Worm (Caenorhabditis elegans) whole organism, midembryonic: Measurements from ENCODE around the gene C16C4.1.
"Not testable (repeated sequence)": the region's sequence is repeated elsewhere in the genome, so short reads cannot be mapped to it uniquely, and the experiment has no call there.

Experiments used
- T22C8.4 ChIP-seq: fragments of 200-800 bp; sonication (Bioruptor generic); IDR thresholded peaks from 2 replicates; pipeline ENCODE4 v1.3.6; 2022; ENCODE audit warnings: missing genetic modification characterization, missing compliant biosample characterization
- cog-1 ChIP-seq: sonication (generic microtip); optimal IDR thresholded peaks from 2 replicates; lab custom pipeline; 2016; ENCODE audit warnings: missing genetic modification characterization, missing compliant biosample characterization
- flt-1 ChIP-seq: fragments of 200-800 bp; sonication (Bioruptor generic); IDR thresholded peaks from 2 replicates; pipeline ENCODE4 v1.3.6; 2022; ENCODE audit warnings: missing genetic modification characterization, missing compliant biosample characterization
- klf-2 ChIP-seq: fragments of 200-800 bp; sonication (Bioruptor generic); conservative IDR thresholded peaks from 2 replicates; pipeline ENCODE4 v1.3.6; 2022; ENCODE audit warnings: missing genetic modification reagents, missing genetic modification characterization, missing compliant biosample characterization
- med-1 ChIP-seq: sonication (generic microtip); optimal IDR thresholded peaks from 2 replicates; lab custom pipeline; 2017; ENCODE audit warnings: missing genetic modification characterization, mild to moderate bottlenecking, missing compliant biosample characterization, antibody characterized with exemption, missing genetic modification reagents; ENCODE audit not compliant: insufficient read depth
- ref-1 ChIP-seq: fragments of 200-800 bp; sonication (Bioruptor generic); conservative IDR thresholded peaks from 2 replicates; pipeline ENCODE4 v1.3.6; 2022; ENCODE audit warnings: missing genetic modification reagents, missing genetic modification characterization, missing compliant biosample characterization
- tab-1 ChIP-seq: fragments of 200-800 bp; sonication (Bioruptor generic); IDR thresholded peaks from 2 replicates; pipeline ENCODE4 v1.3.6; 2022; ENCODE audit warnings: missing genetic modification characterization, missing compliant biosample characterization
- ztf-23 ChIP-seq: fragments of 200-800 bp; sonication (Bioruptor generic); IDR thresholded peaks from 2 replicates; pipeline ENCODE4 v1.3.6; 2022; ENCODE audit warnings: missing genetic modification reagents, missing genetic modification characterization, missing compliant biosample characterization
- ztf-29 ChIP-seq: fragments of 200-800 bp; sonication (Bioruptor generic); IDR thresholded peaks from 2 replicates; pipeline ENCODE4 v1.3.6; 2022; ENCODE audit warnings: missing genetic modification reagents, missing genetic modification characterization, missing compliant biosample characterization

The C16C4.1 gene

ce11 chrII:1893912-1894311, at the start of gene C16C4.1:
Gene C16C4.1 (plus strand): TSS chrII:1894212.
- TF ChIP-seq ref-1 (GFP tag; lab: Robert Waterston, UW), result no peak

DNA sequence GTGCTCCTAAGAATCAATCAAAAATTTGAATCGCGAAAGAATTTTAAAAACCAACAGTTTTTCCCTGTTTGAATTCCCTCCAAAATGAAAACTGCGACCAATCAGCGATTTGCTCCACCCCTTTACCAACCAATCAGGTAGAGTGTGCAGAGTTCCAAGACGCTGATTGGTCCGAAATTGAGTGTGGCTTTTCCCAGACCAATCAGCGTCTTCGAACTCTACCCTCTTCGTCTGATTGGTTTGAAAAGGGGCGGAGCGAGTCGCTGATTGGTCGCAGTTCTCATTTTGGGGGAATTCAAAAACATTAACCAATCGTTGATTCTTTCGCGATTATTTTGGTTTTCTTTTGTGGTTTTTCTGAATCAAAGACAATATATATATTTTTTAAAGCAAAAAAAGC, 49.5 kb upstream of the C16C4.1 start:
- TF ChIP-seq cog-1 (tag; lab: Kevin White, UChicago), result no peak
- no peak for TF ChIP-seq ztf-29
- no peak for TF ChIP-seq flt-1 (GFP tag; lab: Robert Waterston, UW)
- no peak for TF ChIP-seq ref-1 (GFP tag; lab: Robert Waterston, UW)
- no peak for TF ChIP-seq med-1 (GFP tag; lab: Kevin White, UChicago)
- TF ChIP-seq ztf-23 (GFP tag; lab: Robert Waterston, UW), result no peak
- no peak for TF ChIP-seq tab-1 (GFP tag; lab: Robert Waterston, UW)
- no peak for TF ChIP-seq klf-2
- TF ChIP-seq T22C8.4, result no peak

DNA sequence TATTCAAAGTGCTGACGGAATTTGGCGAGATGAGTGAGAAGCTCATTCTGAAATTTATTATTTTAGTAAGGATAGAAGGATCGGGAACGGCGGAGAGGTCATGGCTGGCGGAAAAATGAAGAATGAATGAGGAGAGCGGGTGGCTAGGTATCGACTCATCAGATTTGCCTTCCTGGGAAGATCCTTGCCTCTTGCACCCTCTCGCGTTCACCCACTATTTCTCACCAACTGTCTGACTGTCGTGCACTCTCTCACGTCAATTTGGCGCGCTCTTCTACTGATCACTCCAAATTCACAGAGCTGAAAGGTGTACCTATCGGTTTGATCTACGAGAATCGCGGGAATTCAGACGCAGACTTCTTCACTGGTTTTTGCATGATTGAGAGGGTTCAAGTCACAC, 45.9 kb upstream of the C16C4.1 start, which contains the start of gene fbxb-97:
fbxb-97 (minus strand) TSS at position 53 of the 400 bp plus-strand sequence.
- TF ChIP-seq med-1 (GFP tag; lab: Kevin White, UChicago) (no peak), cog-1 (tag; lab: Kevin White, UChicago) (no peak), ztf-29 (no peak), tab-1 (GFP tag; lab: Robert Waterston, UW) (no peak), klf-2 (no peak)

DNA sequence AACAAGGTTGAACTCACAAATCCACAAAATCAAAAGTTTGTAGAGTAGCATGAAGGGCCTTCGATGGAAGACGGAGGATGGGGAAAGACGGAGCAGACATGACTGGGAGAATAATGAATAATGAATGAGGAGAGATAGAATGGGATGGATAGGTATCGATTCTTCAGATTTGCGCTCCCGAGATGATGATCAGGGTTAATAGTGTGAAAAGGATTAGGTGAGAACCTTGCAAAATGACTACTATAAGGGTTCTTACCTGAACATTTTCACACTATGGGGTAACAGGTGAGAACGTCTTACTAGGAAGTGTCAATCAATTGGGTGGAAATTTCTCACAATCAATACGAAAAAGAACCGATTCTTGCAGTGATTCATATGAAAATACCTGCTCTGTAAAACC, 43.7 kb upstream of the C16C4.1 start, which contains the start of gene fbxb-96:
fbxb-96 (minus strand) TSS at position 101 of the 400 bp plus-strand sequence.
- TF ChIP-seq flt-1 (GFP tag; lab: Robert Waterston, UW) (no peak), ref-1 (GFP tag; lab: Robert Waterston, UW) (no peak), ztf-23 (GFP tag; lab: Robert Waterston, UW) (no peak), med-1 (GFP tag; lab: Kevin White, UChicago) (no peak), klf-2 (no peak), T22C8.4 (no peak), tab-1 (GFP tag; lab: Robert Waterston, UW) (no peak), ztf-29 (no peak), cog-1 (tag; lab: Kevin White, UChicago) (no peak)

DNA sequence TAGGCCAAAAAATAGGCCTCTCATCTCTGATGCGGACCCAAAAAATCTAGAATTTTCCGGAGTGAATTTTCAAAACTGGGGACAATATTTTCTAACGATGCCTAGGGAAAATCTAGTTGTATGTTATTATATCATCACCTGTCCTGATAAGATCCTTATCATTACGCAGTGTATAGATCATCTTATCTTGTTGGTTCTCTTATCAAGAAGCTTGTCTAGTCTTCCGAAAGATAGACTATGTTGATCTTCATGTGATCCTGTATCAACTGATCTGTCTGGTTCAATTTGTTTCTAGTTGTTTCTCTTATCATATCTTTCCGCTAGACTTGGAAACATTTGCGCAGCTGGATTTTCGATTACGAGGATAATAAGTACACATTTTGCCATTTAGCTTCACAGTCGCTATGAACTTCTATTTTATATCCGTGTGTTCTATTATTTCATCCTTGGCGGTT, 43.1 kb upstream of the C16C4.1 start, which contains the start of gene C52E2.3:
C52E2.3 (plus strand) TSS at position 405 of the 455 bp plus-strand sequence.
- TF ChIP-seq ztf-29, result no peak
- TF ChIP-seq cog-1 (tag; lab: Kevin White, UChicago), result no peak
- TF ChIP-seq T22C8.4, result no peak
- no peak for TF ChIP-seq flt-1 (GFP tag; lab: Robert Waterston, UW)
- TF ChIP-seq klf-2, result no peak
- TF ChIP-seq ref-1 (GFP tag; lab: Robert Waterston, UW), result no peak
- TF ChIP-seq med-1 (GFP tag; lab: Kevin White, UChicago), result no peak
- no peak for TF ChIP-seq tab-1 (GFP tag; lab: Robert Waterston, UW)
- TF ChIP-seq ztf-23 (GFP tag; lab: Robert Waterston, UW), result no peak

- TF ChIP-seq med-1 (GFP tag; lab: Kevin White, UChicago), result no peak
- no peak for TF ChIP-seq tab-1 (GFP tag; lab: Robert Waterston, UW)
- TF ChIP-seq flt-1 (GFP tag; lab: Robert Waterston, UW), result no peak
- no peak for TF ChIP-seq klf-2
- TF ChIP-seq cog-1 (tag; lab: Kevin White, UChicago), result no peak
- no peak for TF ChIP-seq ztf-29
- TF ChIP-seq ref-1 (GFP tag; lab: Robert Waterston, UW), result no peak
- TF ChIP-seq ztf-23 (GFP tag; lab: Robert Waterston, UW), result no peak
Measured at ce11 chrII:1851716-1852115, 42.3 kb upstream of the C16C4.1 start.

ce11 chrII:1852503-1852902, 41.5 kb upstream of the C16C4.1 start, which contains the start of gene C52E2.2:
Gene C52E2.2 (plus strand): TSS chrII:1852803.
- no peak for TF ChIP-seq tab-1 (GFP tag; lab: Robert Waterston, UW)
- TF ChIP-seq flt-1 (GFP tag; lab: Robert Waterston, UW), result no peak
- TF ChIP-seq cog-1 (tag; lab: Kevin White, UChicago), result no peak
- no peak for TF ChIP-seq med-1 (GFP tag; lab: Kevin White, UChicago)
- TF ChIP-seq ref-1 (GFP tag; lab: Robert Waterston, UW), result no peak
- TF ChIP-seq klf-2, result no peak
- TF ChIP-seq ztf-29, result no peak
- no peak for TF ChIP-seq T22C8.4
- no peak for TF ChIP-seq ztf-23 (GFP tag; lab: Robert Waterston, UW)

DNA sequence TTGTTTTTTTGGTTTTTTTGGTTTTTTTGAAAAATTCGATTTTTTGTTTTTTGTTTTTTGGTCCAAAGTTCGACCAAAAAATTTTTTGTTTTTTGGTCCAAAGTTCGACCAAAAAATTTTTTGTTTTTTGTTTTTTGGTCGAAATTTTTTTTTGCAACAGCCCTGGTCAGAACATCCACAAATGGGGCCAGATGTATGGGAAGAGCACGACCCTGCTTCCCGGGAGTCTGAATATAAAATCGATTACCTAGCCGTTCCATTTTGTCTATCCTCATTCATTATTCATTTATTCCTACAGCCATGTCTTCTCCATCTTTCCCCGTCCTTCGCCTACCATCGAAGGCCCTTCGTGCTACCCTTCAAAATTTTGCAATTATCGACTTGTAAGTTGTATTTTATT, 39.9 kb upstream of the C16C4.1 start, which contains the start of gene fbxb-95:
fbxb-95 (plus strand) TSS at position 301 of the 400 bp plus-strand sequence.
- TF ChIP-seq cog-1 (tag; lab: Kevin White, UChicago); T22C8.4; ref-1 (GFP tag; lab: Robert Waterston, UW): not testable (repeated sequence)

- not testable (repeated sequence) for TF ChIP-seq med-1 (GFP tag; lab: Kevin White, UChicago); T22C8.4; ref-1 (GFP tag; lab: Robert Waterston, UW)
Measured at ce11 chrII:1861285-1861793, 32.7 kb upstream of the C16C4.1 start, which contains the start of gene C16C4.18. Gene C16C4.18 (minus strand): TSS chrII:1861335.

ce11 chrII:1862334-1862733, 31.7 kb upstream of the C16C4.1 start, which contains the start of gene fbxb-98:
Gene fbxb-98 (plus strand): TSS chrII:1862634.
- not testable (repeated sequence) for TF ChIP-seq T22C8.4; cog-1 (tag; lab: Kevin White, UChicago); ref-1 (GFP tag; lab: Robert Waterston, UW)
